Fruit fly (Drosophila melanogaster) whole organism, embryonic: ENCODE measurements around the gene Atg13.
A peak's percentile ranks its signal among the peaks of the same experiment; 100 is the strongest.

ENCODE experiments used
- Bdp1 ChIP-seq: fragments of 200-800 bp; sonication (Bioruptor generic); optimal IDR thresholded peaks from 3 replicates; lab custom pipeline; 2016; ENCODE audit warnings: missing biosample characterization, missing genetic modification characterization
- CG10147 ChIP-seq: fragments of 200-800 bp; sonication (Bioruptor generic); optimal IDR thresholded peaks from 2 replicates; lab custom pipeline; 2019; ENCODE audit warnings: missing biosample characterization, mild to moderate bottlenecking, missing genetic modification characterization, moderate library complexity
- CG14965 ChIP-seq: fragments of 200-800 bp; sonication (Bioruptor generic); optimal IDR thresholded peaks from 2 replicates; lab custom pipeline; 2016; ENCODE audit warnings: missing biosample characterization, missing genetic modification characterization, borderline replicate concordance
- CG2875 ChIP-seq: fragments of 200-800 bp; sonication (Bioruptor generic); optimal IDR thresholded peaks from 2 replicates; lab custom pipeline; 2017; ENCODE audit warnings: missing biosample characterization, mild to moderate bottlenecking, missing genetic modification characterization, missing genetic modification reagents
- CG30020 ChIP-seq: fragments of 200-800 bp; optimal IDR thresholded peaks from 2 replicates; lab custom pipeline; 2019; ENCODE audit warnings: missing biosample characterization, mild to moderate bottlenecking, missing genetic modification characterization, moderate library complexity
- CG42726 ChIP-seq: fragments of 200-800 bp; sonication (Bioruptor generic); IDR thresholded peaks from 2 replicates; pipeline ENCODE4 v1.3.6; 2022; ENCODE audit warnings: missing biosample characterization, missing genetic modification characterization; ENCODE audit not compliant: partially characterized antibody
- CG4360 ChIP-seq: fragments of 200-800 bp; sonication (Bioruptor generic); IDR thresholded peaks from 2 replicates; pipeline ENCODE4 v1.3.6; 2022; ENCODE audit warnings: missing biosample characterization, missing genetic modification characterization
- CG4820 ChIP-seq: fragments of 200-800 bp; sonication (Bioruptor generic); optimal IDR thresholded peaks from 3 replicates; lab custom pipeline; 2016; ENCODE audit warnings: missing biosample characterization, missing genetic modification characterization
- CG5180 ChIP-seq: fragments of 200-800 bp; sonication (Bioruptor generic); optimal IDR thresholded peaks from 3 replicates; lab custom pipeline; 2017; ENCODE audit warnings: missing biosample characterization, missing genetic modification characterization, mild to moderate bottlenecking, moderate library complexity, missing genetic modification reagents
- CG5953 ChIP-seq: fragments of 200-800 bp; sonication (Bioruptor generic); IDR thresholded peaks from 2 replicates; pipeline ENCODE4 v1.3.6; 2022; ENCODE audit warnings: missing biosample characterization, missing genetic modification characterization
- CG7556 ChIP-seq: fragments of 200-800 bp; sonication (Bioruptor generic); optimal IDR thresholded peaks from 2 replicates; lab custom pipeline; 2017; ENCODE audit warnings: missing biosample characterization, mild to moderate bottlenecking, missing genetic modification characterization
- CG8089 ChIP-seq: fragments of 200-800 bp; sonication (Bioruptor generic); optimal IDR thresholded peaks from 3 replicates; lab custom pipeline; 2016; ENCODE audit warnings: missing biosample characterization, missing genetic modification characterization
- CG8765 ChIP-seq: fragments of 200-800 bp; sonication (Bioruptor generic); IDR thresholded peaks from 2 replicates; pipeline ENCODE4 v1.3.6; 2022; ENCODE audit warnings: missing biosample characterization, missing genetic modification characterization
- D19A ChIP-seq: fragments of 200-800 bp; optimal IDR thresholded peaks from 3 replicates; lab custom pipeline; 2019; ENCODE audit warnings: missing biosample characterization, mild to moderate bottlenecking, missing genetic modification characterization, moderate library complexity
- Deaf1 ChIP-seq: fragments of 200-800 bp; optimal IDR thresholded peaks from 3 replicates; lab custom pipeline; 2019; ENCODE audit warnings: missing biosample characterization, mild to moderate bottlenecking, missing genetic modification characterization, moderate library complexity
- H15 ChIP-seq: fragments of 200-800 bp; sonication (Bioruptor generic); IDR thresholded peaks from 3 replicates; pipeline ENCODE4 v1.3.6; 2022; ENCODE audit warnings: missing biosample characterization, missing genetic modification characterization
- HHEX ChIP-seq: fragments of 200-800 bp; sonication (Bioruptor generic); optimal IDR thresholded peaks from 3 replicates; lab custom pipeline; 2017; ENCODE audit warnings: missing biosample characterization, mild to moderate bottlenecking, missing genetic modification characterization, missing genetic modification reagents
- Hmx ChIP-seq: fragments of 200-800 bp; sonication (Bioruptor generic); optimal IDR thresholded peaks from 2 replicates; lab custom pipeline; 2016; ENCODE audit warnings: missing biosample characterization, missing genetic modification characterization
- Nf-YB ChIP-seq: fragments of 200-800 bp; sonication (Bioruptor generic); optimal IDR thresholded peaks from 3 replicates; lab custom pipeline; 2019; ENCODE audit warnings: missing biosample characterization, mild to moderate bottlenecking, missing genetic modification characterization, moderate library complexity
- Nf-YC ChIP-seq: fragments of 200-800 bp; optimal IDR thresholded peaks from 3 replicates; lab custom pipeline; 2019; ENCODE audit warnings: missing biosample characterization, mild to moderate bottlenecking, missing genetic modification characterization, moderate library complexity
- Rfx ChIP-seq: fragments of 200-800 bp; sonication (Bioruptor generic); IDR thresholded peaks from 2 replicates; pipeline ENCODE4 v1.3.6; 2022; ENCODE audit warnings: missing biosample characterization, missing genetic modification characterization
- Sox102F ChIP-seq: fragments of 200-800 bp; sonication (Bioruptor generic); optimal IDR thresholded peaks from 2 replicates; lab custom pipeline; 2018; ENCODE audit warnings: missing biosample characterization, mild to moderate bottlenecking, missing genetic modification characterization, moderate library complexity
- amos ChIP-seq: fragments of 200-800 bp; sonication (Bioruptor generic); IDR thresholded peaks from 2 replicates; pipeline ENCODE4 v1.3.6; 2022; ENCODE audit warnings: missing biosample characterization, missing genetic modification characterization; ENCODE audit not compliant: partially characterized antibody
- ase ChIP-seq: fragments of 200-800 bp; sonication (Bioruptor generic); IDR thresholded peaks from 3 replicates; pipeline ENCODE4 v1.3.6; 2022; ENCODE audit warnings: missing biosample characterization, missing genetic modification characterization
- cas ChIP-seq: fragments of 200-800 bp; sonication (Bioruptor generic); IDR thresholded peaks from 2 replicates; pipeline ENCODE4 v1.3.6; 2022; ENCODE audit warnings: missing biosample characterization, missing genetic modification characterization
- cwo ChIP-seq: fragments of 200-800 bp; sonication (Bioruptor generic); optimal IDR thresholded peaks from 3 replicates; lab custom pipeline; 2017; ENCODE audit warnings: missing biosample characterization, missing genetic modification characterization, mild to moderate bottlenecking, moderate library complexity, missing genetic modification reagents
- da ChIP-seq: fragments of 200-800 bp; sonication (Bioruptor generic); optimal IDR thresholded peaks from 2 replicates; lab custom pipeline; 2016; ENCODE audit warnings: missing biosample characterization, missing genetic modification characterization
- gce ChIP-seq: fragments of 200-800 bp; sonication (Bioruptor generic); IDR thresholded peaks from 3 replicates; pipeline ENCODE4 v1.3.6; 2022; ENCODE audit warnings: missing biosample characterization, missing genetic modification characterization
- hkb ChIP-seq, 2 experiments: fragments of 200-800 bp in 1 of 2; fragments of >200 bp in 1 of 2; sonication (Bioruptor generic) in 1 of 2; IDR thresholded peaks in 1 of 2; optimal IDR thresholded peaks in 1 of 2; 2 replicates each; pipeline versions ENCODE4 v1.3.6 to Lab custom; 2017 to 2022; ENCODE audit warnings: missing biosample characterization in 1 of 2, missing genetic modification characterization in 1 of 2
- jing ChIP-seq: fragments of 200-800 bp; sonication (Bioruptor generic); optimal IDR thresholded peaks from 2 replicates; lab custom pipeline; 2018; ENCODE audit warnings: missing biosample characterization, mild to moderate bottlenecking, missing genetic modification characterization
- lmd ChIP-seq: fragments of 200-800 bp; sonication (Bioruptor generic); IDR thresholded peaks from 2 replicates; pipeline ENCODE4 v1.3.6; 2022; ENCODE audit warnings: missing biosample characterization, missing genetic modification characterization
- nerfin-2 ChIP-seq: fragments of 200-800 bp; sonication (Bioruptor generic); IDR thresholded peaks from 2 replicates; pipeline ENCODE4 v1.3.6; 2022; ENCODE audit warnings: missing biosample characterization, missing genetic modification characterization; ENCODE audit not compliant: partially characterized antibody
- p53 ChIP-seq: fragments of 200-800 bp; sonication (Bioruptor generic); optimal IDR thresholded peaks from 2 replicates; lab custom pipeline; 2016; ENCODE audit warnings: missing biosample characterization, missing genetic modification characterization
- rib ChIP-seq: fragments of 200-800 bp; sonication (Bioruptor generic); IDR thresholded peaks from 2 replicates; pipeline ENCODE4 v1.3.6; 2022; ENCODE audit warnings: missing biosample characterization, missing genetic modification characterization
- run ChIP-seq: fragments of 200-800 bp; sonication (Bioruptor generic); optimal IDR thresholded peaks from 3 replicates; lab custom pipeline; 2018; ENCODE audit warnings: missing biosample characterization, mild to moderate bottlenecking, missing genetic modification characterization
- schlank ChIP-seq: fragments of 200-800 bp; sonication (Bioruptor generic); optimal IDR thresholded peaks from 2 replicates; lab custom pipeline; 2018; ENCODE audit warnings: missing biosample characterization, mild to moderate bottlenecking, missing genetic modification characterization
- sim ChIP-seq: fragments of 200-800 bp; sonication (Bioruptor generic); IDR thresholded peaks from 2 replicates; pipeline ENCODE4 v1.3.6; 2022; ENCODE audit warnings: missing biosample characterization, missing genetic modification characterization
- sna ChIP-seq: fragments of 200-800 bp; sonication (Bioruptor generic); IDR thresholded peaks from 2 replicates; pipeline ENCODE4 v1.3.6; 2022; ENCODE audit warnings: missing biosample characterization, missing genetic modification characterization; ENCODE audit not compliant: partially characterized antibody
- tup ChIP-seq: fragments of 200-800 bp; sonication (Bioruptor generic); optimal IDR thresholded peaks from 2 replicates; lab custom pipeline; 2016; ENCODE audit warnings: missing biosample characterization, mild to moderate bottlenecking, missing genetic modification characterization, moderate library complexity

Atg13 gene

dm6 chr3R:8362259-8362876, 12.8 kb downstream of the Atg13 start, which contains the start of the genes Veneno and CG7963 (continued):
- TF ChIP-seq p53 (GFP tag; lab: Kevin White, UChicago) (no peak), sim (GFP tag; lab: Robert Waterston, UW) (no peak), gce (GFP tag; lab: Robert Waterston, UW) (no peak), ase (no peak), CG30020 (tag; lab: Kevin White, UChicago) (peak; percentile 93), Deaf1 (tag; lab: Kevin White, UChicago) (no peak), schlank (tag; lab: Kevin White, UChicago) (no peak), da (GFP tag; lab: Kevin White, UChicago) (no peak), CG10147 (GFP tag; lab: Kevin White, UChicago) (no peak), Bdp1 (GFP tag; lab: Kevin White, UChicago) (no peak), CG4360 (GFP tag; lab: Robert Waterston, UW) (no peak), run (tag; lab: Kevin White, UChicago) (no peak), Hmx (no peak), cwo (GFP tag; lab: Kevin White, UChicago) (no peak), HHEX (no peak), sna (GFP tag; lab: Robert Waterston, UW) (no peak), Sox102F (GFP tag; lab: Kevin White, UChicago) (peak; percentile 47), CG14965 (no peak), lmd (GFP tag; lab: Robert Waterston, UW) (no peak), CG8765 (GFP tag; lab: Robert Waterston, UW) (no peak), CG4820 (GFP tag; lab: Kevin White, UChicago) (peak; percentile 18), rib (GFP tag; lab: Robert Waterston, UW) (no peak), D19A (tag; lab: Kevin White, UChicago) (peak; percentile 43), CG5953 (GFP tag; lab: Robert Waterston, UW) (no peak), CG8089 (no peak), hkb (optimal IDR thresholded peaks at IDR 0.05; lab: Kevin White, UChicago) (no peak), hkb (GFP tag; IDR thresholded peaks at IDR 0.05; lab: Robert Waterston, UW) (no peak), CG42726 (GFP tag; lab: Robert Waterston, UW) (0 out of 2 replicates have a peak, but pooled peaks have one; percentile 25), jing (no peak), H15 (no peak), Rfx (GFP tag; lab: Robert Waterston, UW) (peak; percentile 47), amos (GFP tag; lab: Robert Waterston, UW) (no peak), tup (GFP tag; lab: Kevin White, UChicago) (no peak), CG2875 (GFP tag; lab: Kevin White, UChicago) (no peak), CG7556 (no peak), CG5180 (GFP tag; lab: Kevin White, UChicago) (no peak), cas (GFP tag; lab: Robert Waterston, UW) (no peak)

dm6 chr3R:8368553-8368952, 18.9 kb downstream of the Atg13 start:
- TF ChIP-seq Nf-YB (GFP tag; lab: Kevin White, UChicago) (peak; percentile 74), Nf-YC (tag; lab: Kevin White, UChicago) (peak; percentile 72), nerfin-2 (GFP tag; lab: Robert Waterston, UW) (no peak)
- TF ChIP-seq, all 482 proteins: peak for 2
